Worm (Caenorhabditis elegans): ENCODE results near the gene lgc-42.

Gene lgc-42

DNA sequence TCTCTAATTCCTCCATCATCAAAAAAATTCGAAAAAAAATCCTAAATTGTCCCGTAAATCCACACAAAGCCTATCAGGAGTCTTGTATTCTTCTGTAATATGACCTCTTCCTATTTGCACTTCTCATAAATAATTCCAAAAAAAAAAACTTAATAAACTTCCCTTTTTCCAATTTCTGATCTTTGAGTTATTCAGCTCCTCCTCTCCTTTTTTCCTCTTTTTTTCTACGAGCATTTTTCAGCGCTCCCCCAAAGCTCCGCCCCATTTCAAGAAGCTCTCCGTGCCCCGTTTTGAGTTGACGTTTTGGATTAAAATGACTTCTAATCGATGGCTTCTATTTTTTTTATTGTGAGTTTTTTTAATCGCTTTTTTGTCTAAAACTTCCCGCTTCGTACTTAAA is at the start of gene lgc-42:
lgc-42 (plus strand) TSS at position 301 of the 400 bp plus-strand sequence.
- no peak for TF ChIP-seq pbrm-1 (GFP tag; IDR thresholded peaks at IDR 0.05)
- no peak for TF ChIP-seq K12H6.12 (tag; optimal IDR thresholded peaks at IDR 0.05)
- TF ChIP-seq D2030.7 (GFP tag; IDR thresholded peaks at IDR 0.05) = no peak
- TF ChIP-seq F52B5.7 (tag; optimal IDR thresholded peaks at IDR 0.05) = no peak
- TF ChIP-seq hlh-26 (GFP tag; conservative IDR thresholded peaks at IDR 0.05) = no peak
- TF ChIP-seq mel-28 (tag; optimal IDR thresholded peaks at IDR 0.05; ENCODE audit: borderline replicate concordance) = no peak
- TF ChIP-seq ztf-18 (tag; optimal IDR thresholded peaks at IDR 0.05) = no peak

DNA sequence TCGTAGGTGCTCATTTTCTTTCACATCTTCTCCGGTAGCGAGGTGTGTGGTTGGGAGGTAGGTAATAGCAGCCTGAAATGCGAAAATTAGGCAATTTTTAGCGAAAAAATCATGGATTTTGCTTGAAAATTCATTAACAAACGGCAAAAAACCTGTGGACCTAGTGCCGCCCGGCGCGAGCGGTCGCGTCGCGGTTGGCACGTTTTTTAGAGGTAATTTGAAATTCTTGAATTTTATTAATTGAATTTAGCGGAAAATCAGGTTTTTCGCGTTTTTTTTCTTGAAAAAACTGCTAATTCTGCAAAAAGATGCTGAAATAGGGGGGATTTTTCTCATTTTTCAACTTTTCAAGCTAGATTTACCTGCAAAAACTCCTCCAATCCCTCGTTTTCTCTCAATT is 48.3 kb upstream of the lgc-42 start:
- TF ChIP-seq Y56A3A.18 (GFP tag; IDR thresholded peaks at IDR 0.05) (no peak), ztf-25 (GFP tag; IDR thresholded peaks at IDR 0.05) (no peak), C17E4.6 (GFP tag; IDR thresholded peaks at IDR 0.05) (no peak), pbrm-1 (GFP tag; IDR thresholded peaks at IDR 0.05) (no peak), madf-3 (GFP tag; IDR thresholded peaks at IDR 0.05) (peak; percentile 89), F22D6.2 (tag; optimal IDR thresholded peaks at IDR 0.05) (no peak), T07F8.4 (tag; optimal IDR thresholded peaks at IDR 0.05) (no peak), rpc-1 (optimal IDR thresholded peaks at IDR 0.05) (no peak), rpc-1 (tag; optimal IDR thresholded peaks at IDR 0.05) (no peak), snpc-3.4 (tag; optimal IDR thresholded peaks at IDR 0.05) (no peak), ztf-26 (tag; optimal IDR thresholded peaks at IDR 0.05) (no peak), Y53G8AR.9 (GFP tag; conservative IDR thresholded peaks at IDR 0.05) (no peak), lin-54 (GFP tag; optimal IDR thresholded peaks at IDR 0.05) (peak; percentile 10), lsy-27 (tag; optimal IDR thresholded peaks at IDR 0.05; ENCODE audit: borderline replicate concordance, insufficient read depth) (no peak), lsl-1 (GFP tag; optimal IDR thresholded peaks at IDR 0.05) (no peak)

DNA sequence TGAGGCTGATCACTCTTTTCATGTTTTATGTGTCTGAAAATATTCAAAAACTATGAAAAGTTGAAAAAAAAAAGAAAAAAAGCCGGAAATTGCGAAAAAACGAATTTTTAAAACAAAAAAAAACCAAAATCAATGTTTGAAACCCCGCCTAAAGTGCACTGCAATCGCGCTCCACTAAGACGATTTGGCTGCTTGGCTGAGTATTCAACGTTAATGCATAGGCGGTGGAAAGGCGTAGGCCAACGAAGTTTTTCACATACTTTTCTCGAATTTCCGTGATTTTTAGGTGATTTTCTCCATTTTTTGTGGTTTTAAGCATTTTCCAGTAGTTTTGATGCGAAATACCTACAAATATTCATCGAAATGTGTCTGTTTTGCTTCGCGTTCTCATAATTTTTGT is 47.4 kb upstream of the lgc-42 start, which contains the start of the genes polh-1 and rps-22:
polh-1 (minus strand) TSS at position 34 of the 400 bp plus-strand sequence.
rps-22 (plus strand) TSS at position 300 of the 400 bp plus-strand sequence.
- TF ChIP-seq B0035.1 (tag; optimal IDR thresholded peaks at IDR 0.05) (no peak), dpff-1 (tag; optimal IDR thresholded peaks at IDR 0.05) (no peak), lin-40 (tag; optimal IDR thresholded peaks at IDR 0.05) (peak; percentile 61), B0019.2 (GFP tag; conservative IDR thresholded peaks at IDR 0.05) (no peak; the same call in 1 of the 2 replicates), F49E8.2 (tag; optimal IDR thresholded peaks at IDR 0.05; ENCODE audit: insufficient read depth) (peak; percentile 72), fkh-3 (tag; optimal IDR thresholded peaks at IDR 0.05) (no peak), F23B12.7 (tag; optimal IDR thresholded peaks at IDR 0.05; ENCODE audit: insufficient read depth) (peak; percentile 94), ets-4 (GFP tag; optimal IDR thresholded peaks at IDR 0.05) (no peak), nhr-27 (tag; optimal IDR thresholded peaks at IDR 0.05) (no peak), egl-18 (GFP tag; IDR thresholded peaks at IDR 0.05) (no peak), efl-1 (GFP tag; optimal IDR thresholded peaks at IDR 0.05) (peak; percentile 89), snpc-1.1 (tag; optimal IDR thresholded peaks at IDR 0.05; ENCODE audit: insufficient read depth) (peak; percentile 36), Y95B8A.8 (GFP tag; IDR thresholded peaks at IDR 0.05) (no peak), dox-1 (GFP tag; IDR thresholded peaks at IDR 0.05) (peak; percentile 61), zim-3 (tag; optimal IDR thresholded peaks at IDR 0.05) (no peak), C17E4.6 (GFP tag; IDR thresholded peaks at IDR 0.05) (no peak), nfya-1 (tag; optimal IDR thresholded peaks at IDR 0.05; ENCODE audit: borderline replicate concordance, insufficient read depth) (no peak), nhr-179 (tag; optimal IDR thresholded peaks at IDR 0.05) (no peak), snpc-4 (GFP tag; optimal IDR thresholded peaks at IDR 0.05) (no peak), snpc-4 (tag; optimal IDR thresholded peaks at IDR 0.05) (peak in 3 of 4 experiments; percentile 16 to 76 (median 48)), let-607 (tag; optimal IDR thresholded peaks at IDR 0.05) (no peak), ceh-40 (GFP tag; IDR thresholded peaks at IDR 0.05) (no peak), akir-1 (GFP tag; optimal IDR thresholded peaks at IDR 0.05) (no peak), nhr-120 (GFP tag; IDR thresholded peaks at IDR 0.05) (no peak), ztf-6 (GFP tag; IDR thresholded peaks at IDR 0.05) (no peak), die-1 (tag; optimal IDR thresholded peaks at IDR 0.05) (no peak), sptf-2 (GFP tag; optimal IDR thresholded peaks at IDR 0.05) (no peak)
